Worm (Caenorhabditis elegans) whole organism, late embryonic: Measurements from ENCODE around the gene C12D5.5.

ENCODE experiments used
- K02D7.2 ChIP-seq: sonication (generic microtip); optimal IDR thresholded peaks from 2 replicates; lab custom pipeline; 2017; ENCODE audit warnings: mild to moderate bottlenecking, missing genetic modification characterization, missing compliant biosample characterization
- T23F11.4 ChIP-seq: fragments of 200-800 bp; sonication (Bioruptor generic); optimal IDR thresholded peaks from 2 replicates; lab custom pipeline; 2018; ENCODE audit warnings: mild to moderate bottlenecking, missing genetic modification characterization, missing compliant biosample characterization
- Y22D7AL.16 ChIP-seq: sonication (generic microtip); optimal IDR thresholded peaks from 2 replicates; lab custom pipeline; 2016; ENCODE audit warnings: missing genetic modification characterization, missing compliant biosample characterization
- ahr-1 ChIP-seq: sonication (generic microtip); optimal IDR thresholded peaks from 2 replicates; lab custom pipeline; 2016; ENCODE audit warnings: missing genetic modification characterization, missing compliant biosample characterization
- ama-1 ChIP-seq: fragments of 150-350 bp; optimal IDR thresholded peaks from 2 replicates; lab custom pipeline; 2014
- ceh-19 ChIP-seq: fragments of 200-800 bp; sonication (Bioruptor generic); optimal IDR thresholded peaks from 2 replicates; lab custom pipeline; 2018; ENCODE audit warnings: mild to moderate bottlenecking, missing genetic modification characterization, missing compliant biosample characterization
- ceh-9 ChIP-seq: sonication (generic microtip); optimal IDR thresholded peaks from 2 replicates; lab custom pipeline; 2016; ENCODE audit warnings: mild to moderate bottlenecking, missing genetic modification characterization, inconsistent platforms, missing compliant biosample characterization
- hlh-30 ChIP-seq: sonication (generic microtip); optimal IDR thresholded peaks from 2 replicates; lab custom pipeline; 2017; ENCODE audit warnings: antibody characterized with exemption, missing genetic modification characterization, missing compliant biosample characterization; ENCODE audit not compliant: insufficient read depth
- nfya-1 ChIP-seq: sonication (generic microtip); optimal IDR thresholded peaks from 2 replicates; lab custom pipeline; 2017; ENCODE audit warnings: missing genetic modification characterization, mild to moderate bottlenecking, missing compliant biosample characterization, antibody characterized with exemption, moderate library complexity
- pha-2 ChIP-seq: sonication (generic microtip); optimal IDR thresholded peaks from 2 replicates; lab custom pipeline; 2017; ENCODE audit warnings: mild to moderate bottlenecking, missing genetic modification characterization, missing compliant biosample characterization
- syd-9 ChIP-seq: sonication (generic microtip); optimal IDR thresholded peaks from 2 replicates; lab custom pipeline; 2016; ENCODE audit warnings: mild to moderate bottlenecking, missing genetic modification characterization, moderate library complexity, missing compliant biosample characterization
- tbx-7 ChIP-seq: sonication (generic microtip); optimal IDR thresholded peaks from 2 replicates; lab custom pipeline; 2016; ENCODE audit warnings: missing genotype, missing genetic modification characterization, missing compliant biosample characterization

C12D5.5 gene

DNA sequence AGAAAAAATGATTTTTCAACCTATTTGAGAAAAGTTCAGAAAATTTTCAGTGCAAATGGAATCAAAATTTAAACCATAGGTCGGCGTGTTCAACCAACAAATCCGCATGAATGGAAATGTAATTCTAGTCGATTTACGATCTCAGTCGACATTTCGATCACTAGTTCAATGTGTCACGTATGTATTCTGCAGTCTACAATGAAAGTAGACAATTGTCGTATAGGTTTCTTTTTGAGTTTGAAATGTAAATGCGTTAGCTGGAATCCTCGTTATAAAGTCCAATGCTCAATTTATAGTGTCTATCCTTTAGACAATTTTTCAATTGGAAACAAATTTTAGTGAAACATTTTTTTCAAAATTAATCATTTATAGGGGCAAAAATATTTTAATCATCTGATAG is 48.0 kb downstream of the C12D5.5 start, which contains the start of gene ZK105.12:
ZK105.12 (minus strand) TSS at position 101 of the 400 bp plus-strand sequence.
- TF ChIP-seq T23F11.4 (GFP tag; lab: Kevin White, UChicago) (no peak), ceh-19 (no peak), syd-9 (no peak), nfya-1 (no peak), hlh-30 (tag; lab: Kevin White, UChicago) (no peak), K02D7.2 (no peak), ceh-9 (tag; lab: Kevin White, UChicago) (no peak), pha-2 (no peak), ama-1 (lab: Kevin White, UChicago) (no peak), Y22D7AL.16 (no peak)

DNA sequence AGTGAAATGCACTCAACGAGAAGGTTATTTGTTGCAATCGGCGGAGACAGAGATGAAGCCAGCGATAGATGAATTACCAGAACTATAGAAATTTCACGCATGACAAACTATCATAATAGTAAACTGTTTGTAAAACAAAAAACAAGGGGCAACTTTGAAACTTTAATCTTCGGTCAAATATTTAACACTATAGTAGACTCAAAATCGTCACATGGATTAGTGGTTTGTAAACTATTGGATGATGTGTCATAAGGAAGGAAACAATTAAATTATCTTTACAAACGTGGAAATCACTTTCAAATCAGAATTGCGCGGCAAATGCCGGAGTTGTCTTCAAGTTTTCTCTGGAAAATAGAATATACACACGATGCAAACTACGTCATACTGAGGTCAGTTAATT is 49.6 kb downstream of the C12D5.5 start, which contains the start of gene ZK105.5:
ZK105.5 (minus strand) TSS at position 101 of the 400 bp plus-strand sequence.
- TF ChIP-seq ahr-1 (tag; lab: Kevin White, UChicago) (no peak), tbx-7 (tag; lab: Kevin White, UChicago) (no peak)
